Worm (Caenorhabditis elegans) whole organism, L1 larva: Measurements from ENCODE around the gene F49F1.7.

Source experiments
- C16A3.4 ChIP-seq: fragments of 150-350 bp; optimal IDR thresholded peaks from 2 replicates; lab custom pipeline; 2014; ENCODE audit warnings: missing biosample characterization, missing genetic modification characterization
- C34B4.2 ChIP-seq: sonication (generic microtip); optimal IDR thresholded peaks from 2 replicates; lab custom pipeline; 2017; ENCODE audit warnings: mild to moderate bottlenecking, missing genetic modification characterization, missing compliant biosample characterization
- F16B12.6 ChIP-seq: fragments of 150-350 bp; optimal IDR thresholded peaks from 2 replicates; lab custom pipeline; 2014; ENCODE audit warnings: missing biosample characterization, missing genetic modification characterization
- Y116A8C.19 ChIP-seq: sonication (generic microtip); optimal IDR thresholded peaks from 2 replicates; lab custom pipeline; 2016; ENCODE audit warnings: missing compliant biosample characterization, missing genetic modification characterization, borderline replicate concordance
- aha-1 ChIP-seq: fragments of 150-350 bp; optimal IDR thresholded peaks from 2 replicates; lab custom pipeline; 2014; ENCODE audit warnings: missing biosample characterization, missing genetic modification characterization
- aly-2 ChIP-seq: fragments of 150-350 bp; optimal IDR thresholded peaks from 2 replicates; lab custom pipeline; 2014; ENCODE audit warnings: missing biosample characterization, missing genetic modification characterization
- ceh-8 ChIP-seq: fragments of 200-800 bp; sonication (Bioruptor generic); optimal IDR thresholded peaks from 2 replicates; lab custom pipeline; 2018; ENCODE audit warnings: mild to moderate bottlenecking, missing genetic modification characterization, moderate library complexity, missing compliant biosample characterization
- ceh-82 ChIP-seq, 3 experiments: fragments of 150-350 bp in 1 of 3; sonication (generic microtip) in 2 of 3; optimal IDR thresholded peaks; 2 replicates each; lab custom pipeline; 2014 to 2017; ENCODE audit warnings: missing biosample characterization in 3 of 3, missing genetic modification characterization in 3 of 3
- ces-1 ChIP-seq: fragments of 150-350 bp; optimal IDR thresholded peaks from 2 replicates; lab custom pipeline; 2014; ENCODE audit warnings: missing biosample characterization, missing genetic modification reagents, missing genetic modification characterization
- efl-1 ChIP-seq, 4 experiments: fragments of 150-350 bp; optimal IDR thresholded peaks in 3 of 4; peaks in 1 of 4; 1 replicate in 1 of 4; 2 replicates in 3 of 4; lab custom pipeline; 2014; ENCODE audit warnings: missing biosample characterization in 2 of 4, missing genetic modification characterization in 2 of 4, missing genetic modification reagents in 2 of 4
- efl-3 ChIP-seq: fragments of 200-800 bp; sonication (Bioruptor generic); optimal IDR thresholded peaks from 2 replicates; lab custom pipeline; 2018; ENCODE audit warnings: mild to moderate bottlenecking, missing genetic modification characterization, missing compliant biosample characterization
- elt-2 ChIP-seq: sonication (generic microtip); optimal IDR thresholded peaks from 2 replicates; lab custom pipeline; 2016; ENCODE audit warnings: missing genetic modification characterization, mild to moderate bottlenecking, inconsistent platforms, missing compliant biosample characterization, missing genetic modification reagents
- elt-3 ChIP-seq, 6 experiments: fragments of 150-350 bp in 1 of 6; sonication (generic microtip); optimal IDR thresholded peaks; 2 replicates each; lab custom pipeline; 2017 to 2018; ENCODE audit warnings: missing biosample characterization in 6 of 6, missing genetic modification characterization in 6 of 6, inconsistent platforms in 1 of 6
- ets-5 ChIP-seq: fragments of 200-800 bp; sonication (Bioruptor generic); IDR thresholded peaks from 2 replicates; pipeline ENCODE4 v1.3.6; 2022; ENCODE audit warnings: missing genetic modification characterization, missing compliant biosample characterization
- fkh-10 ChIP-seq: sonication (generic microtip); optimal IDR thresholded peaks from 2 replicates; lab custom pipeline; 2017; ENCODE audit warnings: missing biosample characterization, missing genetic modification reagents, missing genetic modification characterization
- hlh-4 ChIP-seq: sonication (generic microtip); optimal IDR thresholded peaks from 2 replicates; lab custom pipeline; 2016; ENCODE audit warnings: mild to moderate bottlenecking, missing genetic modification characterization, missing compliant biosample characterization
- lin-15B ChIP-seq: fragments of 150-350 bp; sonication (generic microtip); optimal IDR thresholded peaks from 3 replicates; lab custom pipeline; 2014; ENCODE audit warnings: missing biosample characterization, missing genetic modification characterization
- lin-39 ChIP-seq: fragments of 150-350 bp; optimal IDR thresholded peaks from 2 replicates; lab custom pipeline; 2014; ENCODE audit warnings: missing biosample characterization, missing genetic modification reagents, missing genetic modification characterization
- lir-3 ChIP-seq: sonication (generic microtip); optimal IDR thresholded peaks from 2 replicates; lab custom pipeline; 2016; ENCODE audit warnings: mild to moderate bottlenecking, missing genetic modification characterization, moderate library complexity, missing compliant biosample characterization; ENCODE audit not compliant: poor library complexity
- lsy-2 ChIP-seq, 2 experiments: fragments of 150-350 bp; optimal IDR thresholded peaks; 2 replicates each; lab custom pipeline; 2014; ENCODE audit warnings: missing biosample characterization in 2 of 2, missing genetic modification characterization in 2 of 2
- mdl-1 ChIP-seq, 2 experiments: fragments of 150-350 bp; optimal IDR thresholded peaks; 2 replicates each; lab custom pipeline; 2014 to 2017; ENCODE audit warnings: missing biosample characterization in 2 of 2, missing genetic modification characterization in 2 of 2, inconsistent platforms in 1 of 2
- nhr-12 ChIP-seq: sonication (generic microtip); optimal IDR thresholded peaks from 2 replicates; lab custom pipeline; 2017; ENCODE audit warnings: missing biosample characterization, missing genetic modification characterization
- nhr-47 ChIP-seq: sonication (generic microtip); optimal IDR thresholded peaks from 2 replicates; lab custom pipeline; 2016; ENCODE audit warnings: mild to moderate bottlenecking, missing genetic modification characterization, moderate library complexity, missing compliant biosample characterization
- nhr-76 ChIP-seq: sonication (generic microtip); optimal IDR thresholded peaks from 2 replicates; lab custom pipeline; 2017; ENCODE audit warnings: missing biosample characterization, missing genetic modification characterization
- sox-4 ChIP-seq: sonication (generic microtip); optimal IDR thresholded peaks from 2 replicates; lab custom pipeline; 2016; ENCODE audit warnings: missing genetic modification characterization, missing compliant biosample characterization
- unc-62 ChIP-seq: fragments of 150-350 bp; optimal IDR thresholded peaks from 2 replicates; lab custom pipeline; 2014; ENCODE audit warnings: missing biosample characterization, missing genetic modification reagents, missing genetic modification characterization
- unc-86 ChIP-seq: sonication (generic microtip); optimal IDR thresholded peaks from 2 replicates; lab custom pipeline; 2016; ENCODE audit warnings: missing genetic modification characterization, missing compliant biosample characterization
- unc-98 ChIP-seq: fragments of 200-800 bp; sonication (Bioruptor generic); IDR thresholded peaks from 2 replicates; pipeline ENCODE4 v1.3.6; 2022; ENCODE audit warnings: missing genetic modification characterization, missing compliant biosample characterization
- zag-1 ChIP-seq: fragments of 150-350 bp; optimal IDR thresholded peaks from 2 replicates; lab custom pipeline; 2014; ENCODE audit warnings: missing biosample characterization, missing genetic modification characterization
- zip-4 ChIP-seq: fragments of 200-800 bp; sonication (Bioruptor generic); optimal IDR thresholded peaks from 2 replicates; lab custom pipeline; 2018; ENCODE audit warnings: mild to moderate bottlenecking, missing genetic modification characterization, moderate library complexity, missing compliant biosample characterization

The F49F1.7 gene

ce11 chrIV:4083094-4083493 is 42.5 kb downstream of the F49F1.7 start:
- no peak for TF ChIP-seq lin-39 (tag; lab: Kevin White, UChicago)
- TF ChIP-seq sox-4, result no peak
- TF ChIP-seq Y116A8C.19 (tag; lab: Kevin White, UChicago), result no peak

ce11 chrIV:4082599-4082998 is 43.0 kb downstream of the F49F1.7 start:
- no peak for TF ChIP-seq lir-3 (tag; lab: Kevin White, UChicago)
- TF ChIP-seq, all 84 proteins: peak for 0

ce11 chrIV:4080846-4081245 is 44.7 kb downstream of the F49F1.7 start, which contains the start of the genes C35B1.9 and C35B1.3:
Gene C35B1.9, minus strand, starts transcription at chrIV:4080946.
Gene C35B1.3, plus strand, starts transcription at chrIV:4081151.
- TF ChIP-seq aly-2 (tag; lab: Kevin White, UChicago), result no peak
- TF ChIP-seq C16A3.4 (tag; lab: Kevin White, UChicago), result no peak
- TF ChIP-seq sox-4, result no peak
- no peak for TF ChIP-seq lsy-2 (tag; optimal IDR thresholded peaks at IDR 0.05; lab: Kevin White, UChicago)

- TF ChIP-seq aha-1 (tag; lab: Kevin White, UChicago) (no peak), efl-1 (optimal IDR thresholded peaks at IDR 0.05; lab: Kevin White, UChicago) (no peak), efl-1 (GFP tag; optimal IDR thresholded peaks at IDR 0.05 in 1 of 2; lab: Kevin White, UChicago) (no peak), fkh-10 (GFP tag; lab: Kevin White, UChicago) (no peak), unc-86 (tag; lab: Kevin White, UChicago) (no peak), ets-5 (GFP tag; lab: Robert Waterston, UW) (no peak), elt-3 (tag; optimal IDR thresholded peaks at IDR 0.05; lab: Kevin White, UChicago) (no peak), F16B12.6 (no peak)
Observed at ce11 chrIV:4079514-4079913, 46.0 kb downstream of the F49F1.7 start, which contains the start of gene C35B1.4. Gene C35B1.4, plus strand, starts transcription at chrIV:4079814.

- TF ChIP-seq ceh-82 (tag; optimal IDR thresholded peaks at IDR 0.05; lab: Kevin White, UChicago), result no peak
- TF ChIP-seq lin-39 (tag; lab: Kevin White, UChicago), result no peak
- no peak for TF ChIP-seq hlh-4
- TF ChIP-seq elt-2 (tag; lab: Kevin White, UChicago), result no peak
- no peak for TF ChIP-seq mdl-1 (tag; optimal IDR thresholded peaks at IDR 0.05; lab: Kevin White, UChicago)
Observed at ce11 chrIV:4078901-4079300, 46.7 kb downstream of the F49F1.7 start, which contains the start of gene C35B1.8. Gene C35B1.8, minus strand, starts transcription at chrIV:4079001.

- TF ChIP-seq ceh-8 (GFP tag; lab: Kevin White, UChicago) (peak; percentile 44), ces-1 (GFP tag; lab: Kevin White, UChicago) (no peak), nhr-76 (tag; lab: Kevin White, UChicago) (no peak), zag-1 (tag; lab: Kevin White, UChicago) (no peak), lin-15B (tag; lab: Kevin White, UChicago) (no peak), unc-98 (GFP tag; lab: Robert Waterston, UW) (no peak), Y116A8C.19 (tag; lab: Kevin White, UChicago) (no peak), nhr-47 (tag; lab: Kevin White, UChicago) (no peak), nhr-12 (no peak), C34B4.2 (no peak), zip-4 (GFP tag; lab: Kevin White, UChicago) (no peak), efl-1 (optimal IDR thresholded peaks at IDR 0.05; lab: Kevin White, UChicago) (no peak), efl-1 (GFP tag; optimal IDR thresholded peaks at IDR 0.05 in 1 of 2; lab: Kevin White, UChicago) (peak in 1 of 2 experiments; percentile 15), unc-62 (GFP tag; lab: Kevin White, UChicago) (no peak), efl-3 (GFP tag; lab: Kevin White, UChicago) (no peak)
Observed at ce11 chrIV:4076690-4077295, 48.8 kb downstream of the F49F1.7 start.
